Worm (Caenorhabditis elegans) whole organism, early embryonic: ENCODE measurements around the gene C53A3.3.

Experiments
- B0310.2 ChIP-seq: sonication (generic microtip); optimal IDR thresholded peaks from 2 replicates; lab custom pipeline; 2016; ENCODE audit warnings: mild to moderate bottlenecking, missing genetic modification characterization, missing compliant biosample characterization
- F13C5.2 ChIP-seq: sonication (generic microtip); optimal IDR thresholded peaks from 2 replicates; lab custom pipeline; 2017; ENCODE audit warnings: mild to moderate bottlenecking, missing genetic modification characterization, inconsistent platforms, missing compliant biosample characterization
- aly-1 ChIP-seq: sonication (generic microtip); optimal IDR thresholded peaks from 2 replicates; lab custom pipeline; 2016; ENCODE audit warnings: missing genetic modification characterization, missing compliant biosample characterization
- ama-1 ChIP-seq: fragments of 150-350 bp; optimal IDR thresholded peaks from 2 replicates; lab custom pipeline; 2014
- ceh-13 ChIP-seq: fragments of 200-800 bp; sonication (Bioruptor generic); optimal IDR thresholded peaks from 2 replicates; lab custom pipeline; 2018; ENCODE audit warnings: mild to moderate bottlenecking, missing genetic modification characterization, missing compliant biosample characterization
- ceh-36 ChIP-seq: sonication (generic microtip); optimal IDR thresholded peaks from 2 replicates; lab custom pipeline; 2016; ENCODE audit warnings: missing genetic modification characterization, inconsistent platforms, missing compliant biosample characterization
- ets-7 ChIP-seq: sonication (generic microtip); optimal IDR thresholded peaks from 2 replicates; lab custom pipeline; 2016; ENCODE audit warnings: missing genotype, missing genetic modification characterization, missing compliant biosample characterization
- flt-1 ChIP-seq: fragments of 200-800 bp; sonication (Bioruptor generic); IDR thresholded peaks from 2 replicates; pipeline ENCODE4 v1.3.6; 2022; ENCODE audit warnings: missing genetic modification characterization, missing compliant biosample characterization
- hmbx-1 ChIP-seq: sonication (generic microtip); optimal IDR thresholded peaks from 2 replicates; lab custom pipeline; 2016; ENCODE audit warnings: mild to moderate bottlenecking, missing genetic modification characterization, missing compliant biosample characterization
- hmg-4 ChIP-seq: fragments of 200-800 bp; sonication (Bioruptor generic); optimal IDR thresholded peaks from 2 replicates; lab custom pipeline; 2018; ENCODE audit warnings: mild to moderate bottlenecking, missing genetic modification characterization, missing compliant biosample characterization
- hnd-1 ChIP-seq: sonication (generic microtip); optimal IDR thresholded peaks from 2 replicates; lab custom pipeline; 2016; ENCODE audit warnings: missing genetic modification characterization, missing compliant biosample characterization
- pes-1 ChIP-seq: fragments of 200-800 bp; sonication (Bioruptor generic); IDR thresholded peaks from 2 replicates; pipeline ENCODE4 v1.3.6; 2022; ENCODE audit warnings: missing genetic modification reagents, missing genetic modification characterization, missing compliant biosample characterization
- scrt-1 ChIP-seq: fragments of 200-800 bp; sonication (Bioruptor generic); IDR thresholded peaks from 2 replicates; pipeline ENCODE4 v1.3.6; 2022; ENCODE audit warnings: missing genetic modification characterization, missing compliant biosample characterization
- sea-1 ChIP-seq: fragments of 200-800 bp; sonication (Bioruptor generic); conservative IDR thresholded peaks from 2 replicates; pipeline ENCODE4 v1.3.6; 2022; ENCODE audit warnings: missing genetic modification characterization, missing compliant biosample characterization
- tbx-11 ChIP-seq: fragments of 200-800 bp; sonication (Bioruptor generic); IDR thresholded peaks from 2 replicates; pipeline ENCODE4 v1.3.6; 2022; ENCODE audit warnings: missing genetic modification characterization, missing compliant biosample characterization
- tbx-37 ChIP-seq: fragments of 200-800 bp; sonication (Bioruptor generic); conservative IDR thresholded peaks from 2 replicates; pipeline ENCODE4 v1.3.6; 2022; ENCODE audit warnings: missing genetic modification reagents, missing genetic modification characterization, missing compliant biosample characterization
- tra-4 ChIP-seq: sonication (generic microtip); optimal IDR thresholded peaks from 2 replicates; lab custom pipeline; 2017; ENCODE audit warnings: missing genetic modification characterization, missing compliant biosample characterization

Gene C53A3.3

ce11 chrV:5785372-5785771, 29.1 kb downstream of the C53A3.3 start, which contains the start of gene F44E7.7:
Gene F44E7.7, minus strand, starts transcription at chrV:5785472.
- TF ChIP-seq tra-4 (tag; lab: Kevin White, UChicago) = no peak
- no peak for TF ChIP-seq tbx-11 (GFP tag; lab: Robert Waterston, UW)
- no peak for TF ChIP-seq ama-1
- no peak for TF ChIP-seq pes-1 (GFP tag; lab: Robert Waterston, UW)
- TF ChIP-seq ceh-13 (GFP tag; lab: Kevin White, UChicago) = no peak
- TF ChIP-seq hmg-4 (GFP tag; lab: Kevin White, UChicago) = no peak
- TF ChIP-seq aly-1 (tag; lab: Kevin White, UChicago) = no peak
- no peak for TF ChIP-seq ets-7
- no peak for TF ChIP-seq hnd-1
- no peak for TF ChIP-seq tbx-37 (GFP tag; lab: Robert Waterston, UW)
- TF ChIP-seq flt-1 = no peak

- TF ChIP-seq aly-1 (tag; lab: Kevin White, UChicago) (no peak), F13C5.2 (tag; lab: Kevin White, UChicago) (no peak), ama-1 (no peak), flt-1 (no peak), ets-7 (no peak)
These were observed 32.4 kb downstream of the C53A3.3 start for ce11 chrV:5788650-5789049.

ce11 chrV:5790497-5791280, 34.4 kb downstream of the C53A3.3 start, which contains the start of the genes nhr-142 and F44E7.9:
Gene nhr-142, minus strand, starts transcription at chrV:5790553.
Gene F44E7.9, plus strand, starts transcription at chrV:5791230.
- TF ChIP-seq flt-1 (peak; percentile 66), sea-1 (GFP tag; lab: Robert Waterston, UW) (no peak), F13C5.2 (tag; lab: Kevin White, UChicago) (peak; percentile 64), hmg-4 (GFP tag; lab: Kevin White, UChicago) (peak; percentile 67), ets-7 (no peak), tbx-37 (GFP tag; lab: Robert Waterston, UW) (0 out of 2 replicates have a peak, but pooled peaks have one; percentile 15)

- TF ChIP-seq aly-1 (tag; lab: Kevin White, UChicago) = no peak
- TF ChIP-seq hnd-1 = no peak
- TF ChIP-seq F13C5.2 (tag; lab: Kevin White, UChicago) = no peak
- no peak for TF ChIP-seq scrt-1
- no peak for TF ChIP-seq ceh-36 (tag; lab: Kevin White, UChicago)
- no peak for TF ChIP-seq tbx-11 (GFP tag; lab: Robert Waterston, UW)
- no peak for TF ChIP-seq ceh-13 (GFP tag; lab: Kevin White, UChicago)
- TF ChIP-seq tbx-37 (GFP tag; lab: Robert Waterston, UW) = no peak
- no peak for TF ChIP-seq ets-7
- no peak for TF ChIP-seq tra-4 (tag; lab: Kevin White, UChicago)
- TF ChIP-seq flt-1 = no peak
- TF ChIP-seq ama-1 = no peak
- no peak for TF ChIP-seq sea-1 (GFP tag; lab: Robert Waterston, UW)
- no peak for TF ChIP-seq hmg-4 (GFP tag; lab: Kevin White, UChicago)
- TF ChIP-seq B0310.2 = no peak
- no peak for TF ChIP-seq pes-1 (GFP tag; lab: Robert Waterston, UW)
- TF ChIP-seq hmbx-1 (tag; lab: Kevin White, UChicago) = no peak
These were observed 35.7 kb downstream of the C53A3.3 start, which contains the start of gene ZC250.2 for ce11 chrV:5792031-5792430. Gene ZC250.2, plus strand, starts transcription at chrV:5792331.

- TF ChIP-seq scrt-1 = no peak
- no peak for TF ChIP-seq tra-4 (tag; lab: Kevin White, UChicago)
- TF ChIP-seq F13C5.2 (tag; lab: Kevin White, UChicago) = no peak
- TF ChIP-seq ceh-13 (GFP tag; lab: Kevin White, UChicago) = no peak
- TF ChIP-seq flt-1 = no peak
- TF ChIP-seq hnd-1 = no peak
- no peak for TF ChIP-seq tbx-11 (GFP tag; lab: Robert Waterston, UW)
- TF ChIP-seq hmg-4 (GFP tag; lab: Kevin White, UChicago) = no peak
- TF ChIP-seq tbx-37 (GFP tag; lab: Robert Waterston, UW) = no peak
- TF ChIP-seq ama-1 = no peak
- TF ChIP-seq B0310.2 = no peak
- no peak for TF ChIP-seq ceh-36 (tag; lab: Kevin White, UChicago)
- no peak for TF ChIP-seq pes-1 (GFP tag; lab: Robert Waterston, UW)
- no peak for TF ChIP-seq hmbx-1 (tag; lab: Kevin White, UChicago)
- no peak for TF ChIP-seq aly-1 (tag; lab: Kevin White, UChicago)
- TF ChIP-seq sea-1 (GFP tag; lab: Robert Waterston, UW) = no peak
- TF ChIP-seq ets-7 = no peak
These were observed 41.8 kb downstream of the C53A3.3 start, which contains the start of gene nstp-3 for ce11 chrV:5798132-5798531. Gene nstp-3, minus strand, starts transcription at chrV:5798232.

ce11 chrV:5799373-5799772, 43.1 kb downstream of the C53A3.3 start, which contains the start of gene cyn-17:
Gene cyn-17, plus strand, starts transcription at chrV:5799673.
- TF ChIP-seq ceh-13 (GFP tag; lab: Kevin White, UChicago) = no peak
- no peak for TF ChIP-seq pes-1 (GFP tag; lab: Robert Waterston, UW)
- TF ChIP-seq hnd-1 = no peak
- TF ChIP-seq scrt-1 = no peak
- no peak for TF ChIP-seq hmbx-1 (tag; lab: Kevin White, UChicago)
- TF ChIP-seq B0310.2 = no peak
- no peak for TF ChIP-seq ets-7
- no peak for TF ChIP-seq ceh-36 (tag; lab: Kevin White, UChicago)
- TF ChIP-seq ama-1 = no peak
- TF ChIP-seq tra-4 (tag; lab: Kevin White, UChicago) = no peak
- no peak for TF ChIP-seq flt-1
- no peak for TF ChIP-seq hmg-4 (GFP tag; lab: Kevin White, UChicago)
- TF ChIP-seq aly-1 (tag; lab: Kevin White, UChicago) = no peak
- TF ChIP-seq tbx-11 (GFP tag; lab: Robert Waterston, UW) = no peak
- no peak for TF ChIP-seq sea-1 (GFP tag; lab: Robert Waterston, UW)
- TF ChIP-seq tbx-37 (GFP tag; lab: Robert Waterston, UW) = no peak
- TF ChIP-seq F13C5.2 (tag; lab: Kevin White, UChicago) = no peak

- TF ChIP-seq tbx-11 (GFP tag; lab: Robert Waterston, UW) = no peak
- TF ChIP-seq B0310.2 = no peak
- TF ChIP-seq tbx-37 (GFP tag; lab: Robert Waterston, UW) = no peak
- TF ChIP-seq tra-4 (tag; lab: Kevin White, UChicago) = no peak
- no peak for TF ChIP-seq hmbx-1 (tag; lab: Kevin White, UChicago)
- TF ChIP-seq sea-1 (GFP tag; lab: Robert Waterston, UW) = no peak
- TF ChIP-seq flt-1 = no peak
- TF ChIP-seq hnd-1 = no peak
- TF ChIP-seq F13C5.2 (tag; lab: Kevin White, UChicago) = no peak
- TF ChIP-seq ceh-36 (tag; lab: Kevin White, UChicago) = no peak
These were observed 49.2 kb downstream of the C53A3.3 start, which contains the start of gene ZC250.5 for ce11 chrV:5805467-5805866. Gene ZC250.5, plus strand, starts transcription at chrV:5805767.
